Worm (Caenorhabditis elegans) whole organism, L3 larva: Measurements from ENCODE around the gene fic-1.

Experiments used
- R02D3.7 ChIP-seq: fragments of 150-350 bp; optimal IDR thresholded peaks from 2 replicates; lab custom pipeline; 2014; ENCODE audit warnings: missing biosample characterization, missing genetic modification characterization
- ZK546.5 ChIP-seq: sonication (generic microtip); optimal IDR thresholded peaks from 2 replicates; lab custom pipeline; 2017; ENCODE audit warnings: missing biosample characterization, missing genetic modification characterization
- aly-2 ChIP-seq: fragments of 150-350 bp; optimal IDR thresholded peaks from 2 replicates; lab custom pipeline; 2014; ENCODE audit warnings: missing biosample characterization, missing genetic modification characterization
- ama-1 ChIP-seq: fragments of 150-350 bp; optimal IDR thresholded peaks from 2 replicates; lab custom pipeline; 2018
- ceh-16 ChIP-seq: sonication (generic microtip); optimal IDR thresholded peaks from 2 replicates; lab custom pipeline; 2017; ENCODE audit warnings: missing biosample characterization, missing genetic modification characterization
- ceh-28 ChIP-seq: fragments of 150-350 bp; optimal IDR thresholded peaks from 2 replicates; lab custom pipeline; 2014; ENCODE audit warnings: missing biosample characterization, missing genetic modification reagents, missing genetic modification characterization
- ceh-82 ChIP-seq: fragments of 150-350 bp; optimal IDR thresholded peaks from 2 replicates; lab custom pipeline; 2014; ENCODE audit warnings: missing biosample characterization, missing genetic modification characterization
- daf-12 ChIP-seq: fragments of 150-350 bp; optimal IDR thresholded peaks from 2 replicates; lab custom pipeline; 2014; ENCODE audit warnings: missing biosample characterization, missing genetic modification reagents, missing genetic modification characterization
- egl-27 ChIP-seq: sonication (generic microtip); optimal IDR thresholded peaks from 4 replicates; lab custom pipeline; 2017; ENCODE audit warnings: missing biosample characterization, missing genetic modification reagents, missing genetic modification characterization
- egl-5 ChIP-seq: fragments of 150-350 bp; optimal IDR thresholded peaks from 2 replicates; lab custom pipeline; 2017; ENCODE audit warnings: missing biosample characterization, missing genetic modification reagents, missing genetic modification characterization, inconsistent platforms
- elt-2 ChIP-seq: sonication (generic microtip); optimal IDR thresholded peaks from 2 replicates; lab custom pipeline; 2016; ENCODE audit warnings: missing genetic modification reagents, mild to moderate bottlenecking, missing genetic modification characterization, missing compliant biosample characterization
- elt-3 ChIP-seq, 3 experiments: fragments of 150-350 bp in 1 of 3; sonication (generic microtip) in 2 of 3; optimal IDR thresholded peaks; 2 replicates in 2 of 3; 4 replicates in 1 of 3; lab custom pipeline; 2014 to 2017; ENCODE audit warnings: missing biosample characterization in 3 of 3, missing genetic modification characterization in 3 of 3
- eor-1 ChIP-seq, 2 experiments: fragments of 150-350 bp; optimal IDR thresholded peaks; 2 replicates each; lab custom pipeline; 2014 to 2018; ENCODE audit warnings: missing biosample characterization in 2 of 2, missing genetic modification characterization in 2 of 2
- fkh-10 ChIP-seq: sonication (generic microtip); optimal IDR thresholded peaks from 2 replicates; lab custom pipeline; 2017; ENCODE audit warnings: missing biosample characterization, missing genetic modification reagents, missing genetic modification characterization
- fkh-2 ChIP-seq: fragments of 150-350 bp; optimal IDR thresholded peaks from 2 replicates; lab custom pipeline; 2014; ENCODE audit warnings: missing biosample characterization, missing genetic modification reagents, missing genetic modification characterization
- fos-1 ChIP-seq: fragments of 150-350 bp; optimal IDR thresholded peaks from 2 replicates; lab custom pipeline; 2014; ENCODE audit warnings: missing biosample characterization, missing genetic modification characterization
- jun-1 ChIP-seq: fragments of 150-350 bp; optimal IDR thresholded peaks from 2 replicates; lab custom pipeline; 2014; ENCODE audit warnings: missing biosample characterization, missing genetic modification reagents, missing genetic modification characterization
- lin-15B ChIP-seq: fragments of 150-350 bp; optimal IDR thresholded peaks from 2 replicates; lab custom pipeline; 2014; ENCODE audit warnings: missing biosample characterization, missing genetic modification characterization
- lsy-12 ChIP-seq: sonication (generic microtip); optimal IDR thresholded peaks from 2 replicates; lab custom pipeline; 2016; ENCODE audit warnings: mild to moderate bottlenecking, missing genetic modification characterization, missing compliant biosample characterization
- mdl-1 ChIP-seq: fragments of 150-350 bp; optimal IDR thresholded peaks from 2 replicates; lab custom pipeline; 2014; ENCODE audit warnings: missing biosample characterization, missing genetic modification characterization
- mml-1 ChIP-seq: fragments of 150-350 bp; sonication (generic microtip); optimal IDR thresholded peaks from 3 replicates; lab custom pipeline; 2014; ENCODE audit warnings: missing biosample characterization, missing genetic modification characterization
- nfya-1 ChIP-seq: sonication (generic microtip); optimal IDR thresholded peaks from 2 replicates; lab custom pipeline; 2017; ENCODE audit warnings: missing genetic modification characterization, mild to moderate bottlenecking, missing compliant biosample characterization, antibody characterized with exemption, moderate library complexity; ENCODE audit not compliant: insufficient read depth
- nhr-11 ChIP-seq: fragments of 150-350 bp; optimal IDR thresholded peaks from 2 replicates; lab custom pipeline; 2014; ENCODE audit warnings: missing biosample characterization, missing genetic modification characterization
- nhr-12 ChIP-seq: fragments of 150-350 bp; optimal IDR thresholded peaks from 2 replicates; lab custom pipeline; 2014; ENCODE audit warnings: missing biosample characterization, missing genetic modification characterization
- nhr-23 ChIP-seq: fragments of 150-350 bp; optimal IDR thresholded peaks from 2 replicates; lab custom pipeline; 2014; ENCODE audit warnings: missing biosample characterization, missing genetic modification reagents, missing genetic modification characterization
- nhr-237 ChIP-seq: fragments of 150-350 bp; optimal IDR thresholded peaks from 2 replicates; lab custom pipeline; 2014; ENCODE audit warnings: missing biosample characterization, missing genetic modification characterization
- nhr-25 ChIP-seq: sonication (generic microtip); optimal IDR thresholded peaks from 2 replicates; lab custom pipeline; 2017; ENCODE audit warnings: missing biosample characterization, missing genetic modification characterization
- nhr-28 ChIP-seq: fragments of 150-350 bp; optimal IDR thresholded peaks from 2 replicates; lab custom pipeline; 2014; ENCODE audit warnings: missing biosample characterization, missing genetic modification characterization
- nhr-43 ChIP-seq: sonication (generic microtip); optimal IDR thresholded peaks from 2 replicates; lab custom pipeline; 2016; ENCODE audit warnings: mild to moderate bottlenecking, missing genetic modification characterization, missing compliant biosample characterization; ENCODE audit not compliant: poor library complexity, severe bottlenecking
- nhr-67 ChIP-seq: fragments of 150-350 bp; optimal IDR thresholded peaks from 2 replicates; lab custom pipeline; 2014; ENCODE audit warnings: missing biosample characterization, missing genetic modification characterization
- nhr-76 ChIP-seq: fragments of 150-350 bp; sonication (generic microtip); optimal IDR thresholded peaks from 5 replicates; lab custom pipeline; 2014; ENCODE audit warnings: missing biosample characterization, missing genetic modification characterization
- pha-4 ChIP-seq: fragments of 150-350 bp; optimal IDR thresholded peaks from 2 replicates; lab custom pipeline; 2014; ENCODE audit warnings: missing biosample characterization, missing genetic modification reagents, missing genetic modification characterization
- pqm-1 ChIP-seq: fragments of 150-350 bp; optimal IDR thresholded peaks from 2 replicates; lab custom pipeline; 2017; ENCODE audit warnings: missing biosample characterization, missing genetic modification characterization, inconsistent platforms
- sea-2 ChIP-seq: fragments of 150-350 bp; sonication (generic microtip); optimal IDR thresholded peaks from 4 replicates; lab custom pipeline; 2014; ENCODE audit warnings: missing biosample characterization, missing genetic modification reagents, missing genetic modification characterization
- skn-1 ChIP-seq: fragments of 150-350 bp; optimal IDR thresholded peaks from 2 replicates; lab custom pipeline; 2014; ENCODE audit warnings: missing biosample characterization, missing genetic modification characterization
- snpc-4 ChIP-seq: fragments of 150-350 bp; optimal IDR thresholded peaks from 2 replicates; lab custom pipeline; 2014; ENCODE audit warnings: missing biosample characterization, missing genetic modification characterization
- tbx-2 ChIP-seq: sonication (generic microtip); optimal IDR thresholded peaks from 2 replicates; lab custom pipeline; 2016; ENCODE audit warnings: mild to moderate bottlenecking, missing genetic modification characterization, missing compliant biosample characterization
- unc-39 ChIP-seq: sonication (generic microtip); optimal IDR thresholded peaks from 4 replicates; lab custom pipeline; 2017; ENCODE audit warnings: missing biosample characterization, missing genetic modification characterization
- unc-62 ChIP-seq: fragments of 150-350 bp; sonication (generic microtip); optimal IDR thresholded peaks from 4 replicates; lab custom pipeline; 2014; ENCODE audit warnings: missing biosample characterization, missing genetic modification reagents, missing genetic modification characterization
- zag-1 ChIP-seq: fragments of 150-350 bp; optimal IDR thresholded peaks from 2 replicates; lab custom pipeline; 2014; ENCODE audit warnings: missing biosample characterization, missing genetic modification characterization
- ztf-11 ChIP-seq: fragments of 150-350 bp; optimal IDR thresholded peaks from 2 replicates; lab custom pipeline; 2014; ENCODE audit warnings: missing biosample characterization, missing genetic modification characterization
- ztf-4 ChIP-seq: fragments of 150-350 bp; optimal IDR thresholded peaks from 2 replicates; lab custom pipeline; 2014; ENCODE audit warnings: missing biosample characterization, missing genetic modification characterization

Gene fic-1

DNA sequence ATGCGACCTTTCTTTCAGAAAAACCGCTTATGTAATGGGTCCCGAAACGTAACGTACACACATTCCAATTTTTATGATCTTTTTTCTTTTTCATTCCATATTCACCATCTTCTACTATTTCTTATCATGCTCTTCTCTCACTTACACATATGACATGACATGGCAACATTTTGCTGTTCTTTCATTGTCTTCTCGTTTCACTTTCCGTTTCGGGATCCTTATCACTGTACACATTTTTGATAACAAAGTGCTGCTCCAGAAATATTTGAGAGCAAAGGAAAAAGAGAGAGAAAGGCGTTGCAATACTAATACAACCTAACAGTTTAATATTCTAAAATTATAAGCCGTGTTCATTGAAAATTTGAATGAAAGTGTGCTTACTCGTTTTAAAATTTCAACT, 33.1 kb downstream of the fic-1 start:
- TF ChIP-seq egl-5 (tag; lab: Kevin White, UChicago) (no peak), elt-2 (tag; lab: Kevin White, UChicago) (peak; percentile 97), pha-4 (tag; lab: Kevin White, UChicago) (peak; percentile 20), pqm-1 (tag; lab: Kevin White, UChicago) (peak; percentile 83)

DNA sequence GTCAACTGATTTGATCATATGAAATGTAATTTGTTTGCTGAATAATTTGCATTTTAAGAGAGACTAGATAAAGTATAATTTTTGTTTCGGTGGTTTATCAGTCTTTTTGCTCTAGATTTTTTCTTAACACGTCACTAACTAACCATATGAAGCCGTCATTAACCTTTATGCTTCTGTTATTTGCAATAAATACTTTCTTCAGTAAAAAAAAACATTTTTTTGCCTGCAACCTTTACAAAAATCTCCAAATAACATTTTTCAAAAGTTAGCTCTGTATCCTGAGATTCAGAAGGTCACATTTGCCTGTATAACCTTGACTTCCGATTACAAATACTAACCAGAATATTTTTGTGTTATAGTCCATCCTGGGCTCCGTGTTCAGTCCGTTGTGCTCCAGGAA, 33.5 kb downstream of the fic-1 start:
- TF ChIP-seq nfya-1 (tag; lab: Kevin White, UChicago) = no peak
- TF ChIP-seq mml-1 (tag; lab: Kevin White, UChicago) = no peak
- TF ChIP-seq aly-2 (tag; lab: Kevin White, UChicago) = no peak
- TF ChIP-seq ceh-28 (tag; lab: Kevin White, UChicago) = no peak
- no peak for TF ChIP-seq ZK546.5
- no peak for TF ChIP-seq nhr-67 (tag; lab: Kevin White, UChicago)
- TF ChIP-seq daf-12 (tag; lab: Kevin White, UChicago) = no peak
- no peak for TF ChIP-seq nhr-237 (tag; lab: Kevin White, UChicago)
- TF ChIP-seq nhr-28 (tag; lab: Kevin White, UChicago) = no peak
- no peak for TF ChIP-seq lsy-12 (tag; lab: Kevin White, UChicago)
- TF ChIP-seq nhr-25 (tag; lab: Kevin White, UChicago) = no peak
- TF ChIP-seq fos-1 (tag; lab: Kevin White, UChicago) = no peak
- TF ChIP-seq unc-39 (tag; lab: Kevin White, UChicago) = no peak
- no peak for TF ChIP-seq ceh-82 (tag; lab: Kevin White, UChicago)
- TF ChIP-seq eor-1 (tag; optimal IDR thresholded peaks at IDR 0.05; lab: Kevin White, UChicago) = no peak
- no peak for TF ChIP-seq elt-3 (tag; optimal IDR thresholded peaks at IDR 0.05; lab: Kevin White, UChicago)
- no peak for TF ChIP-seq jun-1 (tag; lab: Kevin White, UChicago)
- TF ChIP-seq egl-27 (tag; lab: Kevin White, UChicago) = no peak

DNA sequence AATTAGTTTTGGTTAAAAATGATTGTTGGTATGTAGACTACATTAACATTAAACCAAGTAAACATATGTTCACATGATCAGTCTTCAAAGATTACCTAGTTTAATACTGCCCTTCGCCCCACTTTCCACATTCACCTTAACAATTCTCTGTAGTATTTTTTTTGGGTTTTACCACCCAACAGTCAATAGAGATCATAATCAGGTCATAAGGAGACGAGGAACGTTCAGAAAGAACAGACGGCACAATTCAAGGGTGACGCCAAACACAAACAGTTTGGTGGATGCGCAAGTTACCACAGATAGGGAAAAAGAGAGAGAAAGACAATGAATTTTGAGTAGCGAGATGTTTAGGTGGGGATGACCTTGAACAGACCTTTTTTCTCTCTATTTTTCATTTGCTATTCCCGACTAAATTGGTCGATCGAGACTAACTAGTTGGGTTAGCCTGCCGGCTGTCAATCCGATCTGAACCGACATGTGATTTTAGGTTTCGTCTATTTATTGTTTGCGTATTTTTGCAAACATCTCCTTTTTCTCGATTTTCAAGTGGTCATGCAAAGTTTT, 34.5 kb downstream of the fic-1 start:
- TF ChIP-seq tbx-2 (tag; lab: Kevin White, UChicago) (no peak), fkh-2 (tag; lab: Kevin White, UChicago) (no peak), nhr-23 (peak; percentile 25), nhr-25 (tag; lab: Kevin White, UChicago) (peak; percentile 69), elt-2 (tag; lab: Kevin White, UChicago) (peak; percentile 14), pha-4 (tag; lab: Kevin White, UChicago) (peak; percentile 59)

DNA sequence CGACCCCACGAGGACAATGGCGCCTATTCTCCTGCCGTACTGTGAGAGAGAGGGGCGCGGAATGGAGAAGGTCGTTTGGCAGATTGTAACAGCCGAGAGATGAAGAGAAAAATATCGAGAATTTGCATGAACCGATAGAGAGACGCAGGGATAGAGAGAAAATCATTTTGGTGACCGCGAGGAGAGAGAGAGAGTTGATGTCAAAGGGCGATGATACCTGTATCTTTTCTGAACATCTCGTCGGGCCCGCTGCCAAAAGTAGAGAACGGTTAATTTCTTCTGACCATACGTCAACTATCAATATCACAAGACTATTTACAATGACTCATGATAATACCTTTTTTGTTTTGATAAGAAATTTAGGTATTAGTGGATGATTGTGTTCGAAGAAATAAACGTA, 38.7 kb downstream of the fic-1 start:
- peak; percentile 46 for TF ChIP-seq nhr-23
- TF ChIP-seq ceh-82 (tag; lab: Kevin White, UChicago) = no peak
- TF ChIP-seq nhr-25 (tag; lab: Kevin White, UChicago) = peak; percentile 95
- no peak for TF ChIP-seq ztf-11 (tag; lab: Kevin White, UChicago)
- no peak for TF ChIP-seq egl-5 (tag; lab: Kevin White, UChicago)
- no peak for TF ChIP-seq unc-39 (tag; lab: Kevin White, UChicago)
- TF ChIP-seq ZK546.5 = no peak
- TF ChIP-seq daf-12 (tag; lab: Kevin White, UChicago) = no peak
- TF ChIP-seq lsy-12 (tag; lab: Kevin White, UChicago) = no peak
- no peak for TF ChIP-seq jun-1 (tag; lab: Kevin White, UChicago)
- no peak for TF ChIP-seq skn-1
- TF ChIP-seq ama-1 (lab: Kevin White, UChicago) = peak; percentile 36
- TF ChIP-seq elt-3 (tag; optimal IDR thresholded peaks at IDR 0.05; lab: Kevin White, UChicago) = no peak
- no peak for TF ChIP-seq fos-1 (tag; lab: Kevin White, UChicago)
- TF ChIP-seq nhr-43 (tag; lab: Kevin White, UChicago) = peak; percentile 61
- TF ChIP-seq ztf-4 (tag; lab: Kevin White, UChicago) = no peak
- TF ChIP-seq fkh-10 (GFP tag; lab: Kevin White, UChicago) = no peak
- no peak for TF ChIP-seq fkh-2 (tag; lab: Kevin White, UChicago)
- TF ChIP-seq pqm-1 (tag; lab: Kevin White, UChicago) = peak; percentile 22
- TF ChIP-seq lin-15B (tag; lab: Kevin White, UChicago) = no peak
- no peak for TF ChIP-seq nhr-237 (tag; lab: Kevin White, UChicago)
- TF ChIP-seq egl-27 (tag; lab: Kevin White, UChicago) = no peak
- peak; percentile 55 for TF ChIP-seq pha-4 (tag; lab: Kevin White, UChicago)
- TF ChIP-seq mml-1 (tag; lab: Kevin White, UChicago) = no peak
- TF ChIP-seq R02D3.7 (tag; lab: Kevin White, UChicago) = no peak
- no peak for TF ChIP-seq ceh-16 (tag; lab: Kevin White, UChicago)
- TF ChIP-seq tbx-2 (tag; lab: Kevin White, UChicago) = no peak
- TF ChIP-seq nhr-76 (tag; lab: Kevin White, UChicago) = no peak
- TF ChIP-seq unc-62 (GFP tag; lab: Kevin White, UChicago) = no peak
- no peak for TF ChIP-seq eor-1 (tag; optimal IDR thresholded peaks at IDR 0.05; lab: Kevin White, UChicago)
- TF ChIP-seq nhr-67 (tag; lab: Kevin White, UChicago) = no peak
- no peak for TF ChIP-seq nhr-12
- no peak for TF ChIP-seq snpc-4 (tag; lab: Kevin White, UChicago)
- TF ChIP-seq sea-2 (GFP tag; lab: Kevin White, UChicago) = no peak
- TF ChIP-seq nfya-1 (tag; lab: Kevin White, UChicago) = peak; percentile 24
- TF ChIP-seq zag-1 (tag; lab: Kevin White, UChicago) = no peak
- no peak for TF ChIP-seq aly-2 (tag; lab: Kevin White, UChicago)
- TF ChIP-seq elt-2 (tag; lab: Kevin White, UChicago) = peak; percentile 44
- TF ChIP-seq mdl-1 (tag; lab: Kevin White, UChicago) = peak; percentile 53
- TF ChIP-seq nhr-11 (tag; lab: Kevin White, UChicago) = no peak
